Fruit fly (Drosophila melanogaster) whole organism, prepupa: ENCODE measurements around the gene Ntf-2r.

ENCODE experiments used
- Blimp-1 ChIP-seq: fragments of 200-800 bp; sonication (Bioruptor generic); optimal IDR thresholded peaks from 3 replicates; lab custom pipeline; 2017; ENCODE audit warnings: missing biosample characterization, missing genetic modification characterization, mild to moderate bottlenecking, moderate library complexity, missing genetic modification reagents
- CG10631 ChIP-seq: fragments of 200-800 bp; sonication (Bioruptor generic); optimal IDR thresholded peaks from 2 replicates; lab custom pipeline; 2016; ENCODE audit warnings: missing biosample characterization, missing genetic modification characterization
- CG10669 ChIP-seq: fragments of 200-800 bp; sonication (Bioruptor generic); optimal IDR thresholded peaks from 3 replicates; lab custom pipeline; 2018; ENCODE audit warnings: missing biosample characterization, mild to moderate bottlenecking, missing genetic modification characterization, moderate library complexity
- CG11294 ChIP-seq: fragments of 200-800 bp; sonication (Bioruptor generic); IDR thresholded peaks from 2 replicates; pipeline ENCODE4 v1.3.6; 2022; ENCODE audit warnings: missing biosample characterization, missing genetic modification characterization
- CG11902 ChIP-seq: fragments of 200-800 bp; sonication (Bioruptor generic); optimal IDR thresholded peaks from 3 replicates; lab custom pipeline; 2016; ENCODE audit warnings: missing biosample characterization, missing genetic modification characterization
- CG3032 ChIP-seq: fragments of 200-800 bp; optimal IDR thresholded peaks from 2 replicates; lab custom pipeline; 2019; ENCODE audit warnings: missing biosample characterization, mild to moderate bottlenecking, missing genetic modification characterization, moderate library complexity
- CG31627 ChIP-seq: fragments of 200-800 bp; sonication (Bioruptor generic); optimal IDR thresholded peaks from 3 replicates; lab custom pipeline; 2016; ENCODE audit warnings: missing biosample characterization, missing genetic modification characterization
- CG32006 ChIP-seq: fragments of 200-800 bp; sonication (Bioruptor generic); optimal IDR thresholded peaks from 3 replicates; lab custom pipeline; 2017; ENCODE audit warnings: missing biosample characterization, mild to moderate bottlenecking, missing genetic modification characterization
- CG3919 ChIP-seq: fragments of 200-800 bp; sonication (Bioruptor generic); optimal IDR thresholded peaks from 3 replicates; lab custom pipeline; 2016; ENCODE audit warnings: missing biosample characterization, missing genetic modification characterization
- CG4318 ChIP-seq: fragments of 200-800 bp; sonication (Bioruptor generic); optimal IDR thresholded peaks from 3 replicates; lab custom pipeline; 2017; ENCODE audit warnings: missing biosample characterization, mild to moderate bottlenecking, missing genetic modification characterization
- CG6163 ChIP-seq: fragments of 200-800 bp; sonication (Bioruptor generic); IDR thresholded peaks from 3 replicates; pipeline ENCODE4 v1.3.6; 2022; ENCODE audit warnings: missing biosample characterization, missing genetic modification characterization
- CG6276 ChIP-seq: fragments of 200-800 bp; sonication (Bioruptor generic); optimal IDR thresholded peaks from 2 replicates; lab custom pipeline; 2017; ENCODE audit warnings: missing biosample characterization, mild to moderate bottlenecking, missing genetic modification characterization
- CG6792 ChIP-seq: fragments of 200-800 bp; sonication (Bioruptor generic); optimal IDR thresholded peaks from 3 replicates; lab custom pipeline; 2016; ENCODE audit warnings: missing biosample characterization, missing genetic modification characterization
- CG6854 ChIP-seq: fragments of 200-800 bp; sonication (Bioruptor generic); optimal IDR thresholded peaks from 2 replicates; lab custom pipeline; 2017; ENCODE audit warnings: missing biosample characterization, mild to moderate bottlenecking, missing genetic modification characterization
- CG8319 ChIP-seq: fragments of 200-800 bp; sonication (Bioruptor generic); optimal IDR thresholded peaks from 3 replicates; lab custom pipeline; 2016; ENCODE audit warnings: missing biosample characterization, missing genetic modification characterization
- CG8632 ChIP-seq: fragments of 200-800 bp; sonication (Bioruptor generic); optimal IDR thresholded peaks from 3 replicates; lab custom pipeline; 2016; ENCODE audit warnings: missing biosample characterization, missing genetic modification characterization
- Eip78C ChIP-seq: fragments of 200-800 bp; sonication (Bioruptor generic); peaks from one replicate; lab custom pipeline; 2016; ENCODE audit warnings: missing biosample characterization, missing genetic modification characterization
- Eip93F ChIP-seq: fragments of 200-800 bp; sonication (Bioruptor generic); optimal IDR thresholded peaks from 2 replicates; lab custom pipeline; 2016; ENCODE audit warnings: missing biosample characterization, mild to moderate bottlenecking, missing genetic modification characterization
- Ets21C ChIP-seq: fragments of 200-800 bp; sonication (Bioruptor generic); optimal IDR thresholded peaks from 3 replicates; lab custom pipeline; 2016; ENCODE audit warnings: missing biosample characterization, missing genetic modification characterization
- Ets96B ChIP-seq: fragments of 200-800 bp; optimal IDR thresholded peaks from 2 replicates; lab custom pipeline; 2019; ENCODE audit warnings: missing biosample characterization, mild to moderate bottlenecking, missing genetic modification characterization, moderate library complexity
- Hr39 ChIP-seq: fragments of 200-800 bp; sonication (Bioruptor generic); optimal IDR thresholded peaks from 2 replicates; lab custom pipeline; 2016; ENCODE audit warnings: missing biosample characterization, missing genetic modification characterization
- Hr4 ChIP-seq: fragments of 200-800 bp; sonication (Bioruptor generic); optimal IDR thresholded peaks from 3 replicates; lab custom pipeline; 2016; ENCODE audit warnings: missing biosample characterization, missing genetic modification characterization
- Lpt ChIP-seq: fragments of 200-800 bp; sonication (Bioruptor generic); optimal IDR thresholded peaks from 3 replicates; lab custom pipeline; 2016; ENCODE audit warnings: missing biosample characterization, missing genetic modification characterization
- Met ChIP-seq: fragments of 200-800 bp; sonication (Bioruptor generic); optimal IDR thresholded peaks from 3 replicates; lab custom pipeline; 2016; ENCODE audit warnings: missing biosample characterization, missing genetic modification characterization
- OdsH ChIP-seq: fragments of 200-800 bp; sonication (Bioruptor generic); optimal IDR thresholded peaks from 3 replicates; lab custom pipeline; 2016; ENCODE audit warnings: missing biosample characterization, missing genetic modification characterization
- Sox102F ChIP-seq: fragments of 200-800 bp; sonication (Bioruptor generic); optimal IDR thresholded peaks from 2 replicates; lab custom pipeline; 2016; ENCODE audit warnings: missing biosample characterization, mild to moderate bottlenecking, missing genetic modification characterization
- Sox14 ChIP-seq: fragments of 200-800 bp; sonication (Bioruptor generic); optimal IDR thresholded peaks from 3 replicates; lab custom pipeline; 2016; ENCODE audit warnings: missing biosample characterization, missing genetic modification characterization
- Sox15 ChIP-seq: fragments of 200-800 bp; sonication (Bioruptor generic); optimal IDR thresholded peaks from 3 replicates; lab custom pipeline; 2016; ENCODE audit warnings: missing biosample characterization, missing genetic modification characterization
- achi ChIP-seq: fragments of 200-800 bp; sonication (Bioruptor generic); optimal IDR thresholded peaks from 3 replicates; lab custom pipeline; 2016; ENCODE audit warnings: missing biosample characterization, missing genetic modification characterization
- dac ChIP-seq: fragments of 200-800 bp; sonication (Bioruptor generic); optimal IDR thresholded peaks from 2 replicates; lab custom pipeline; 2017; ENCODE audit warnings: missing biosample characterization, mild to moderate bottlenecking, missing genetic modification characterization
- eg ChIP-seq: fragments of 200-800 bp; sonication (Bioruptor generic); IDR thresholded peaks from 3 replicates; pipeline ENCODE4 v1.3.6; 2022; ENCODE audit warnings: missing biosample characterization, missing genetic modification characterization
- esn ChIP-seq: fragments of 200-800 bp; sonication (Bioruptor generic); optimal IDR thresholded peaks from 2 replicates; lab custom pipeline; 2016; ENCODE audit warnings: missing biosample characterization, mild to moderate bottlenecking, missing genetic modification characterization, moderate library complexity
- fd59A ChIP-seq: fragments of 200-800 bp; sonication (Bioruptor generic); optimal IDR thresholded peaks from 2 replicates; lab custom pipeline; 2017; ENCODE audit warnings: missing biosample characterization, mild to moderate bottlenecking, missing genetic modification characterization, missing genetic modification reagents
- fd85E ChIP-seq: fragments of 200-800 bp; sonication (Bioruptor generic); optimal IDR thresholded peaks from 3 replicates; lab custom pipeline; 2016; ENCODE audit warnings: missing biosample characterization, missing genetic modification characterization
- fkh ChIP-seq: fragments of 200-800 bp; sonication (Bioruptor generic); optimal IDR thresholded peaks from 3 replicates; lab custom pipeline; 2017; ENCODE audit warnings: missing biosample characterization, mild to moderate bottlenecking, missing genetic modification characterization, moderate library complexity
- lz ChIP-seq: fragments of 200-800 bp; sonication (Bioruptor generic); optimal IDR thresholded peaks from 3 replicates; lab custom pipeline; 2016; ENCODE audit warnings: missing biosample characterization, missing genetic modification characterization
- net ChIP-seq: fragments of 200-800 bp; sonication (Bioruptor generic); optimal IDR thresholded peaks from 3 replicates; lab custom pipeline; 2016; ENCODE audit warnings: missing biosample characterization, missing genetic modification characterization
- pdm3 ChIP-seq: fragments of 200-800 bp; sonication (Bioruptor generic); optimal IDR thresholded peaks from 3 replicates; lab custom pipeline; 2016; ENCODE audit warnings: missing biosample characterization, missing genetic modification characterization
- salr ChIP-seq, 2 experiments: fragments of 200-800 bp; sonication (Bioruptor generic); optimal IDR thresholded peaks; 3 replicates each; lab custom pipeline; 2016 to 2018; ENCODE audit warnings: missing biosample characterization in 2 of 2, missing genetic modification characterization in 2 of 2, mild to moderate bottlenecking in 1 of 2
- spab ChIP-seq: fragments of 200-800 bp; sonication (Bioruptor generic); optimal IDR thresholded peaks from 2 replicates; lab custom pipeline; 2017; ENCODE audit warnings: missing biosample characterization, mild to moderate bottlenecking, missing genetic modification characterization, missing genetic modification reagents
- ss ChIP-seq, 2 experiments: fragments of 200-800 bp; sonication (Bioruptor generic); optimal IDR thresholded peaks; 2 replicates in 1 of 2; 3 replicates in 1 of 2; lab custom pipeline; 2017 to 2018; ENCODE audit warnings: mild to moderate bottlenecking in 2 of 2, missing biosample characterization in 2 of 2, missing genetic modification characterization in 2 of 2, moderate library complexity in 1 of 2
- svp ChIP-seq: fragments of 200-800 bp; sonication (Bioruptor generic); peaks from one replicate; lab custom pipeline; 2016; ENCODE audit warnings: missing biosample characterization, missing genetic modification characterization

The Ntf-2r gene

DNA sequence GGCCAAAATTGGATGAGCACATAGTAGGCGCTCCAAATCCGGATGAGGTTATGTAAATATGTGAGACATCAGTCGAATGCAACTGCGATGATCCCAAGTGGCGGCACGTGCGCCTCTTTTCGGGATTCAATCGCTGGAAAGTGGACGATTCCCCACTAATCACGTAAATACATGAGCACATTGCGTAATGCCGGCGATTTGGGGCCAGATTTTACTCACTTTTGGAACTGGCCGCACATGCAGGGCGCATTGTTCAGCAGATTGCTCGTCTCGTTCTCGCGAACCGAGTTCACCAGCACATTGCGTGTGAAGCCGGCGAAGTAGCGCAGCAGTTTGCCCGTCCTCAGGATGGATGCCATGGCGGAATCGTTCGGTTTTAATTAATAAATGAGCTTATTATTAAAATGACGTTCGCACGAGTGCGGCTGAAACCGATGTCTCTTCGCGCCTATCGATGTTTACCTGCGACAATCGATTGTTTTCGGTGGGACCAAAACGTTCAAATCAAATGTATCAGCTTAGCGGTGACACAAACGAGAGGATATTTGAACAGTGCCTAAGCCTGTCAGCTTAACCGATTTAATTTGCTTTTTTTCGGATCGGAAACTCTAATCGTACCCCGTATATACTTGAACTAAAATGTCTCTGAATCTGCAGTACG, at the start of gene Ntf-2r, which contains the start of gene bsf:
Gene Ntf-2r (plus strand): TSS at position 522 of the 661 bp plus-strand sequence.
Gene bsf (minus strand): TSS at position 460 of the 661 bp plus-strand sequence.
- no peak for TF ChIP-seq CG4318 (GFP tag; lab: Kevin White, UChicago)
- TF ChIP-seq CG31627 (GFP tag; lab: Kevin White, UChicago) = no peak
- TF ChIP-seq CG6276 (GFP tag; lab: Kevin White, UChicago) = no peak
- TF ChIP-seq lz (GFP tag; lab: Kevin White, UChicago) = no peak
- TF ChIP-seq CG6163 (GFP tag; lab: Robert Waterston, UW) = no peak
- TF ChIP-seq CG10631 (GFP tag; lab: Kevin White, UChicago) = no peak
- no peak for TF ChIP-seq svp (GFP tag; lab: Kevin White, UChicago)
- no peak for TF ChIP-seq CG8632 (GFP tag; lab: Kevin White, UChicago)
- TF ChIP-seq spab (GFP tag; lab: Kevin White, UChicago) = no peak
- TF ChIP-seq CG3919 (GFP tag; lab: Kevin White, UChicago) = no peak
- no peak for TF ChIP-seq CG11902 (GFP tag; lab: Kevin White, UChicago)
- no peak for TF ChIP-seq CG3032 (tag; lab: Kevin White, UChicago)
- no peak for TF ChIP-seq Sox15 (GFP tag; lab: Kevin White, UChicago)
- TF ChIP-seq Sox102F = no peak
- no peak for TF ChIP-seq achi (GFP tag; lab: Kevin White, UChicago)
- no peak for TF ChIP-seq Ets96B

DNA sequence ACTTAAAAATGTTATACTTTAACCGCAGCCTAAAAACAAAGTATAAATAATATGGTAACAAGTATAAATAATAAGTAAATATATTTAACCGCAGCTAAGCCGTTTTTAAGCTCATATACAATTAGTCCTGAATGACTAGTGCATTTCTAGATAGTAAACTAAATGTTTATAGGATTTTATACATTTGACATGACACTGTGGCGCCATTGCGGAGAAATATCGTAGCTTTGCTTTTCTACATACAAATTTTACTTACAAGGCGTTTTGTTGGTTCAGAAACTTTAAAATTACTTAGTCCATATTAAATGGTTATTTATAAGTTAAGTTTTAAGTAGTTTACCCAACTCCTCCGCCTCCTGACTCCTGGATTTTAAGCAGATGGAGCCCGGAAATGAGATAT, 13.2 kb upstream of the Ntf-2r start:
- TF ChIP-seq Sox14 (GFP tag; lab: Kevin White, UChicago) = no peak
- TF ChIP-seq CG11294 (GFP tag; lab: Robert Waterston, UW) = no peak
- peak; percentile 32 for TF ChIP-seq CG31627 (GFP tag; lab: Kevin White, UChicago)
- TF ChIP-seq dac (GFP tag; lab: Kevin White, UChicago) = no peak
- peak; percentile 22 for TF ChIP-seq CG10631 (GFP tag; lab: Kevin White, UChicago)
- TF ChIP-seq Lpt (GFP tag; lab: Kevin White, UChicago) = no peak
- TF ChIP-seq net (GFP tag; lab: Kevin White, UChicago) = no peak
- no peak for TF ChIP-seq Ets96B
- no peak for TF ChIP-seq lz (GFP tag; lab: Kevin White, UChicago)
- peak; percentile 39 for TF ChIP-seq Hr39 (GFP tag; lab: Kevin White, UChicago)
- TF ChIP-seq pdm3 = no peak
- peak; percentile 26 for TF ChIP-seq Hr4 (GFP tag; lab: Kevin White, UChicago)
- no peak for TF ChIP-seq Eip93F (GFP tag; lab: Kevin White, UChicago)
- TF ChIP-seq CG6792 (GFP tag; lab: Kevin White, UChicago) = no peak
- TF ChIP-seq Sox102F = no peak
- no peak for TF ChIP-seq CG32006 (GFP tag; lab: Kevin White, UChicago)
- peak; percentile 78 for TF ChIP-seq Eip78C (GFP tag; lab: Kevin White, UChicago)
- TF ChIP-seq CG8319 = no peak
- TF ChIP-seq spab (GFP tag; lab: Kevin White, UChicago) = no peak
- TF ChIP-seq fd85E = no peak
- no peak for TF ChIP-seq fd59A (GFP tag; lab: Kevin White, UChicago)
- TF ChIP-seq fkh (GFP tag; lab: Kevin White, UChicago) = no peak
- no peak for TF ChIP-seq CG3032 (tag; lab: Kevin White, UChicago)
- TF ChIP-seq CG6854 = no peak
- no peak for TF ChIP-seq Ets21C
- TF ChIP-seq Met (GFP tag; lab: Kevin White, UChicago) = peak; percentile 9
- no peak for TF ChIP-seq Blimp-1
- no peak for TF ChIP-seq CG6163 (GFP tag; lab: Robert Waterston, UW)
- TF ChIP-seq OdsH = no peak
- TF ChIP-seq ss (GFP tag; optimal IDR thresholded peaks at IDR 0.05; lab: Kevin White, UChicago) = no peak
- TF ChIP-seq salr (GFP tag; optimal IDR thresholded peaks at IDR 0.05; lab: Kevin White, UChicago) = no peak
- peak; percentile 11 for TF ChIP-seq esn (GFP tag; lab: Kevin White, UChicago)
- no peak for TF ChIP-seq eg (GFP tag; lab: Robert Waterston, UW)
- no peak for TF ChIP-seq CG10669
